Worm (Caenorhabditis elegans) whole organism, mixed stage, embryonic: ENCODE results near the gene rpl-11.1.
"Not testable (repeated sequence)": the region's sequence is repeated elsewhere in the genome, so short reads cannot be mapped to it uniquely, and the experiment has no call there.

Source experiments
- M03D4.4 ChIP-seq: sonication (generic microtip); optimal IDR thresholded peaks from 2 replicates; lab custom pipeline; 2017; ENCODE audit warnings: mild to moderate bottlenecking, missing genetic modification characterization, missing compliant biosample characterization
- bed-3 ChIP-seq: fragments of 200-800 bp; sonication (Bioruptor generic); optimal IDR thresholded peaks from 3 replicates; lab custom pipeline; 2018; ENCODE audit warnings: mild to moderate bottlenecking, missing genetic modification characterization, moderate library complexity, missing compliant biosample characterization
- blmp-1 ChIP-seq: fragments of 150-350 bp; optimal IDR thresholded peaks from 2 replicates; lab custom pipeline; 2014; ENCODE audit warnings: missing biosample characterization, missing genetic modification characterization
- ceh-39 ChIP-seq: fragments of 150-350 bp; optimal IDR thresholded peaks from 2 replicates; lab custom pipeline; 2014; ENCODE audit warnings: missing biosample characterization, missing genetic modification characterization
- ceh-43 ChIP-seq: fragments of 200-800 bp; sonication (Bioruptor generic); optimal IDR thresholded peaks from 2 replicates; lab custom pipeline; 2018; ENCODE audit warnings: mild to moderate bottlenecking, missing genetic modification characterization, moderate library complexity, missing compliant biosample characterization
- ceh-83 ChIP-seq: fragments of 200-800 bp; sonication (Bioruptor generic); optimal IDR thresholded peaks from 2 replicates; lab custom pipeline; 2018; ENCODE audit warnings: mild to moderate bottlenecking, missing genetic modification characterization, missing compliant biosample characterization
- ces-1 ChIP-seq: fragments of 150-350 bp; optimal IDR thresholded peaks from 2 replicates; lab custom pipeline; 2014; ENCODE audit warnings: missing biosample characterization, missing genetic modification reagents, missing genetic modification characterization
- cnd-1 ChIP-seq: fragments of 200-800 bp; sonication (Bioruptor generic); optimal IDR thresholded peaks from 2 replicates; lab custom pipeline; 2018; ENCODE audit warnings: mild to moderate bottlenecking, missing genetic modification characterization, missing compliant biosample characterization
- drap-1 ChIP-seq: fragments of 200-800 bp; sonication (Bioruptor generic); optimal IDR thresholded peaks from 3 replicates; lab custom pipeline; 2018; ENCODE audit warnings: mild to moderate bottlenecking, missing genetic modification characterization, missing compliant biosample characterization
- elt-1 ChIP-seq: sonication (generic microtip); optimal IDR thresholded peaks from 2 replicates; lab custom pipeline; 2017; ENCODE audit warnings: missing genetic modification characterization, mild to moderate bottlenecking, missing compliant biosample characterization, antibody characterized with exemption, moderate library complexity, borderline replicate concordance; ENCODE audit not compliant: insufficient read depth
- elt-3 ChIP-seq: fragments of 150-350 bp; optimal IDR thresholded peaks from 2 replicates; lab custom pipeline; 2014; ENCODE audit warnings: missing biosample characterization, missing genetic modification characterization
- flh-1 ChIP-seq: fragments of 200-800 bp; sonication (Bioruptor generic); optimal IDR thresholded peaks from 2 replicates; lab custom pipeline; 2018; ENCODE audit warnings: mild to moderate bottlenecking, missing genetic modification characterization, moderate library complexity, missing compliant biosample characterization
- ham-2 ChIP-seq: fragments of 200-800 bp; sonication (Bioruptor generic); optimal IDR thresholded peaks from 2 replicates; lab custom pipeline; 2018; ENCODE audit warnings: mild to moderate bottlenecking, missing genetic modification characterization, missing compliant biosample characterization
- hlh-1 ChIP-seq: fragments of 150-350 bp; optimal IDR thresholded peaks from 2 replicates; lab custom pipeline; 2014; ENCODE audit warnings: missing biosample characterization, missing genetic modification reagents, missing genetic modification characterization
- lin-13 ChIP-seq: fragments of 150-350 bp; optimal IDR thresholded peaks from 2 replicates; lab custom pipeline; 2014; ENCODE audit warnings: missing biosample characterization, missing genetic modification characterization
- lin-32 ChIP-seq: fragments of 200-800 bp; sonication (Bioruptor generic); optimal IDR thresholded peaks from 2 replicates; lab custom pipeline; 2018; ENCODE audit warnings: mild to moderate bottlenecking, missing genetic modification characterization, missing compliant biosample characterization
- lsy-2 ChIP-seq: fragments of 150-350 bp; optimal IDR thresholded peaks from 2 replicates; lab custom pipeline; 2014; ENCODE audit warnings: missing biosample characterization, missing genetic modification characterization
- mab-5 ChIP-seq: fragments of 150-350 bp; optimal IDR thresholded peaks from 2 replicates; lab custom pipeline; 2014; ENCODE audit warnings: missing biosample characterization, missing genetic modification characterization
- mep-1 ChIP-seq: fragments of 150-350 bp; optimal IDR thresholded peaks from 2 replicates; lab custom pipeline; 2017; ENCODE audit warnings: missing biosample characterization, missing genetic modification reagents, missing genetic modification characterization, inconsistent platforms
- mls-2 ChIP-seq: sonication (generic microtip); optimal IDR thresholded peaks from 2 replicates; lab custom pipeline; 2016; ENCODE audit warnings: mild to moderate bottlenecking, missing genetic modification characterization, moderate library complexity, missing compliant biosample characterization
- nhr-12 ChIP-seq: fragments of 150-350 bp; optimal IDR thresholded peaks from 2 replicates; lab custom pipeline; 2014; ENCODE audit warnings: missing biosample characterization, missing genetic modification characterization
- nhr-2 ChIP-seq: fragments of 150-350 bp; optimal IDR thresholded peaks from 2 replicates; lab custom pipeline; 2014; ENCODE audit warnings: missing biosample characterization, missing genetic modification characterization
- nhr-237 ChIP-seq: fragments of 150-350 bp; optimal IDR thresholded peaks from 2 replicates; lab custom pipeline; 2014; ENCODE audit warnings: missing biosample characterization, missing genetic modification characterization
- nhr-28 ChIP-seq: fragments of 150-350 bp; optimal IDR thresholded peaks from 2 replicates; lab custom pipeline; 2014; ENCODE audit warnings: missing biosample characterization, missing genetic modification characterization
- nhr-76 ChIP-seq: sonication (generic microtip); optimal IDR thresholded peaks from 2 replicates; lab custom pipeline; 2017; ENCODE audit warnings: missing biosample characterization, missing genetic modification characterization
- sem-2 ChIP-seq: fragments of 200-800 bp; sonication (Bioruptor generic); optimal IDR thresholded peaks from 2 replicates; lab custom pipeline; 2018; ENCODE audit warnings: mild to moderate bottlenecking, missing genetic modification characterization, missing compliant biosample characterization
- snpc-4 ChIP-seq: fragments of 150-350 bp; optimal IDR thresholded peaks from 2 replicates; lab custom pipeline; 2014; ENCODE audit warnings: missing biosample characterization, missing genetic modification characterization
- sptf-1 ChIP-seq: sonication (generic microtip); optimal IDR thresholded peaks from 2 replicates; lab custom pipeline; 2017; ENCODE audit warnings: mild to moderate bottlenecking, missing genetic modification characterization, moderate library complexity, missing compliant biosample characterization
- tbx-8 ChIP-seq: fragments of 200-800 bp; sonication (Bioruptor generic); optimal IDR thresholded peaks from 2 replicates; lab custom pipeline; 2018; ENCODE audit warnings: mild to moderate bottlenecking, missing genetic modification characterization, moderate library complexity, missing compliant biosample characterization
- unc-120 ChIP-seq: sonication (generic microtip); optimal IDR thresholded peaks from 2 replicates; lab custom pipeline; 2017; ENCODE audit warnings: missing genetic modification characterization, missing compliant biosample characterization; ENCODE audit not compliant: poor library complexity, severe bottlenecking
- unc-39 ChIP-seq: fragments of 150-350 bp; optimal IDR thresholded peaks from 2 replicates; lab custom pipeline; 2014; ENCODE audit warnings: missing biosample characterization, missing genetic modification characterization
- unc-62 ChIP-seq: fragments of 150-350 bp; optimal IDR thresholded peaks from 2 replicates; lab custom pipeline; 2014; ENCODE audit warnings: missing biosample characterization, missing genetic modification reagents, missing genetic modification characterization
- zip-8 ChIP-seq: fragments of 150-350 bp; optimal IDR thresholded peaks from 2 replicates; lab custom pipeline; 2014; ENCODE audit warnings: missing biosample characterization, missing genetic modification characterization
- ztf-11 ChIP-seq: fragments of 150-350 bp; optimal IDR thresholded peaks from 2 replicates; lab custom pipeline; 2014; ENCODE audit warnings: missing biosample characterization, missing genetic modification characterization

rpl-11.1 gene

DNA sequence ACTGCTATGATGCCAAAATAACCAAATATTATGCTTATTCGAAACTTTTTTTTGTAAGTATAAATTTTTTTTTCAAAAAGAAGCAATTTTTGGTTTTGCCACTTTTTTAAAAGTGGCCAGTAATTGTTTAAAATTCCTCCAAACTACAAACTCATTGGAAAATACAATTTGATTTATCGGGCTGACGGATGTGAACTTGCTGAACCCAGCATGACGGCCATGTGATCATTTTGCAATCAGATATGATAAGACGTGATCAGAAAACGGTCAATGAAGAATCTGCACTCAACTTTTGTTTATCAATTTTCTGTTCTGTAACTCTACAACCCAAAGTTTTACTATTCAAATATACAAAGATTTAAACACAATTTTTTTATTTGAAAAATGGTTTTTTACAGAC is 20.5 kb upstream of the rpl-11.1 start:
- TF ChIP-seq hlh-1 (no peak), mls-2 (no peak), ces-1 (GFP tag; lab: Kevin White, UChicago) (no peak), ceh-43 (GFP tag; lab: Kevin White, UChicago) (no peak), cnd-1 (tag; lab: Kevin White, UChicago) (no peak), mab-5 (tag; lab: Kevin White, UChicago) (no peak), lin-13 (no peak), lsy-2 (tag; lab: Kevin White, UChicago) (no peak), zip-8 (no peak), M03D4.4 (no peak), elt-1 (no peak), nhr-76 (no peak), ceh-39 (tag; lab: Kevin White, UChicago) (no peak), snpc-4 (tag; lab: Kevin White, UChicago) (no peak), unc-62 (GFP tag; lab: Kevin White, UChicago) (no peak), ceh-83 (GFP tag; lab: Kevin White, UChicago) (no peak), nhr-12 (tag; lab: Kevin White, UChicago) (no peak), elt-3 (tag; lab: Kevin White, UChicago) (no peak), lin-32 (GFP tag; lab: Kevin White, UChicago) (no peak), flh-1 (no peak)

DNA sequence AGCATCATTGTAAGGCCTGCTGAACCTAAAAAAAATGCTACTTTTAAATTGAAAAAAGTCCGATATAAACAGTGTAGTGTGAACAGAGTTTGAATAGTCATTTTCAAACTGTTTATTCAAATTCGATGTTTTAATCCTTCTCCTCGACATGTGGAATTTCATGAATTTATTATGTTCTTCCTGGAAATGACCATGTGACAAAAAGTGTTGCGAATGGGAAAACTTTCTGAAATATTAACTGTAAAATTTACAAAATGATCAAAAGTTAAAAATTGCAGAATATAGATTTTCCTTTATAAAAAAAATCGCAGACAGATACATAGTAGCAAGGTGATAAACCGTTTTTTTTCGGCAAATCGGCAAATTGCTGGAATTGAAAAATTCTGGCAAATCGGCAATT is 19.5 kb upstream of the rpl-11.1 start, which contains the start of gene T22F3.8:
Gene T22F3.8, minus strand, starts transcription at position 101 of the 400 bp plus-strand sequence.
- no peak for TF ChIP-seq sem-2 (GFP tag; lab: Kevin White, UChicago)
- TF ChIP-seq ceh-39 (tag; lab: Kevin White, UChicago), result no peak

DNA sequence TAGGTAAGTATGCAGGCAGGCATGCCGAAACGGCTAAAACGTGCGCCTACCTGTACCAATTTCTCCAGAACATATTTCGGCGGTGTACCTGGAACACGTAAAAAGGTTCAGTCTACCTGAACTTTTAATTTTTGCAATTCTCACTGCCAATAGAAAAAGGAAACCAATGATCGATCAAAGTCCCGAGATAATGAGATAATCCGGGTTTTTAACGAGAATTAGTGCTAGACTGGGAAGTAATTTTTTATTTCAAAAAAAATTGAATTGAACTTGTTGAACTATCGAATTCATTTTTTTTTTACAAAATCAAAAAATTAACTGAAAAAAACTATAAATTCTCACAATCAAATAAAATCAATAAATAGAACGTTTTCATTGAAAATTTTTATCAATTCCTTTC is 14.7 kb upstream of the rpl-11.1 start, which contains the start of gene T22F3.7:
Gene T22F3.7, minus strand, starts transcription at position 101 of the 400 bp plus-strand sequence.
- TF ChIP-seq mls-2 (no peak), blmp-1 (tag; lab: Kevin White, UChicago) (no peak), zip-8 (no peak), ztf-11 (tag; lab: Kevin White, UChicago) (no peak), nhr-237 (tag; lab: Kevin White, UChicago) (no peak), nhr-2 (no peak), unc-120 (tag; lab: Kevin White, UChicago) (no peak), nhr-28 (tag; lab: Kevin White, UChicago) (no peak), sem-2 (GFP tag; lab: Kevin White, UChicago) (no peak), unc-62 (GFP tag; lab: Kevin White, UChicago) (no peak), nhr-12 (tag; lab: Kevin White, UChicago) (no peak), flh-1 (no peak), sptf-1 (tag; lab: Kevin White, UChicago) (no peak), ceh-83 (GFP tag; lab: Kevin White, UChicago) (no peak), elt-1 (no peak)

DNA sequence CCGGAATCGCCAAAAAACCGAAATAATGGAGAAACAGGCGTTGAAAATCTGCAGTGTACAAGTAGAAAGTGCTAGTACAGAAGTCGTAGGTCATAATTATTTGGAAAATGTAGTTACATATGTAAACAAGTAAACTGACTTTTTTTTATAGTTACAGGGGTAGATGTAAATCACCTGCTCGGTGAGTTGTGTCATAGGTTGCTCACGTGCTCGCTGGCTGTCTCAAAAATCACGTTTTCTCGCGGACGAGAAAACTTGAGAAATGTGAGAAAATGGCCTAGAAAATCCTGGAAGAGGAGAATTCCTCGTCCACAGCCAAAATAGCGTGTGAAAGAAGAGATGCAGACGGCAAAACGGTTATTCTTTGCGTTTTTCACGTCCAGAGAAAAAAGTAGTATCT is 11.2 kb upstream of the rpl-11.1 start, which contains the start of gene srh-212:
Gene srh-212, minus strand, starts transcription at position 101 of the 400 bp plus-strand sequence.
- TF ChIP-seq ham-2 (GFP tag; lab: Kevin White, UChicago); bed-3 (GFP tag; lab: Kevin White, UChicago); nhr-28 (tag; lab: Kevin White, UChicago): not testable (repeated sequence)

DNA sequence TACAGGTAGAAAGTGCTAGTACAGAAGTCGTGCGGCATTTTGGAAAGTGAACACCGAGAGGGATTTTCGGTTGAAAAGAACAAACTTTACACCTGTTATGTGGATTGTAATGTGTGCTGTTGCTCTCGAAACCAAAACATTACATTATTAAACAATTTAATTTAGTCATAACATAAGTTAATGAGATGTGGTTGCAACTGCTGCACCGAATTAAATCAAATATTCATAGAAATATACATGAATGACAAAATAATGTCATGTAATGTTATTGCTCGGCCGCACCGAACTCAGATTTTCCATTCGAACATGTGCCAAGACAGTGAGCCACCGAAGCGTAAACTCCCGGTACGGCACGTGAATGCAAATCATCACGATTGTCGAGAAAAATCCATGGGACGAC is 9.1 kb upstream of the rpl-11.1 start, which contains the start of gene srh-213:
Gene srh-213, minus strand, starts transcription at position 101 of the 400 bp plus-strand sequence.
- TF ChIP-seq mep-1 (tag; lab: Kevin White, UChicago), result no peak
- no peak for TF ChIP-seq ceh-83 (GFP tag; lab: Kevin White, UChicago)
- no peak for TF ChIP-seq sem-2 (GFP tag; lab: Kevin White, UChicago)
- TF ChIP-seq, all 35 proteins: peak for 0

DNA sequence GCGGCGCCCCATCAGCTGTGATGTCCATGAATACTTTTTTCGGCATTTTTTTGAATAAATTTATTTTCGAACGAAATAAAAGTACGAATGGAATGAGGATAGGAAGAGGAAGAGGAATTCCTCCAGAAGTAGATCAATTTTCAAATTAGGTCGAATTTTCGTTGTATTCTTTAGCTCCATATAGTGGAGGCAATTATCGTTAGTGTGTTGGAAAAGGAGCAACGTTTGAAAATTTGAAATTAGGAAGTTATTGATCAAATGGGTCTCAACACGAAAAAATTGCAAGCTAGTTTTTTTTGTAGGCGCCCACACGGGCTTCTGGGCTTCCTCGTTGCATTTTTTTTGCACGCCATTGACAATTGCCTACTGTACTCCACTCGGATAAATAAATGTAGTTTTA is 6.2 kb upstream of the rpl-11.1 start, which contains the start of gene T22F3.12:
Gene T22F3.12, minus strand, starts transcription at position 101 of the 400 bp plus-strand sequence.
- no peak for TF ChIP-seq nhr-76
- TF ChIP-seq unc-39 (tag; lab: Kevin White, UChicago), result no peak
- no peak for TF ChIP-seq bed-3 (GFP tag; lab: Kevin White, UChicago)
- TF ChIP-seq mep-1 (tag; lab: Kevin White, UChicago), result no peak
- TF ChIP-seq ceh-43 (GFP tag; lab: Kevin White, UChicago), result no peak
- TF ChIP-seq flh-1, result no peak
- TF ChIP-seq nhr-12 (tag; lab: Kevin White, UChicago), result no peak
- no peak for TF ChIP-seq drap-1 (GFP tag; lab: Kevin White, UChicago)
- TF ChIP-seq ceh-83 (GFP tag; lab: Kevin White, UChicago), result no peak
- TF ChIP-seq blmp-1 (tag; lab: Kevin White, UChicago), result no peak
- TF ChIP-seq M03D4.4, result no peak
- no peak for TF ChIP-seq elt-1
- TF ChIP-seq mls-2, result no peak
- no peak for TF ChIP-seq tbx-8 (GFP tag; lab: Kevin White, UChicago)
